Worm (Caenorhabditis elegans): Measurements from ENCODE around the gene nhr-98.

DNA sequence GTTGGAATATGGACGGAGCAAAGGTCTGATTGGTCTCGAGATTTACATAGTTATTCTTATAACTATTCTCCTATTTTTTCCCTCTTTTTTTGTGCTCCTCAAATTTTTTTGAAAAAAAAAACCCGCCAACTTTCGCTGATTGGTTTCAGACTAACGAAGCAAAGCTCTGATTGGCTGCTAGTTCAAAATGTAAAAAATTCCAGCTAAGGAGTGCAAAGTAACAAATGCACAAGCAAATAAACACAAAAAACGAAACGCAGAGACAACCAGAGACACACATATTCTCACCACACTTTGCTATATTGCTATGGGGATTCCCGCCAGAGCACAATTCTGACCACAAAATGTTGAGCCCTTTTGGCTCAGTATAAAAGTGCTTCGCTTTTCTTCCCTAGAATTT is 43.7 kb downstream of the nhr-98 start, which contains the start of gene T01G6.1:
- TF ChIP-seq crh-2 (tag; optimal IDR thresholded peaks at IDR 0.05): no peak
- no peak for TF ChIP-seq nhr-129 (tag; optimal IDR thresholded peaks at IDR 0.05)
- no peak for TF ChIP-seq nhr-23 (tag; optimal IDR thresholded peaks at IDR 0.05)
- TF ChIP-seq sma-9 (GFP tag; optimal IDR thresholded peaks at IDR 0.05): no peak
- no peak for TF ChIP-seq sma-9 (tag; optimal IDR thresholded peaks at IDR 0.05)
- no peak for TF ChIP-seq unc-39 (tag; optimal IDR thresholded peaks at IDR 0.05)
- TF ChIP-seq mbf-1 (tag; optimal IDR thresholded peaks at IDR 0.05): no peak
- TF ChIP-seq fos-1 (tag; optimal IDR thresholded peaks at IDR 0.05): no peak
- TF ChIP-seq lin-39 (tag; optimal IDR thresholded peaks at IDR 0.05): no peak
- TF ChIP-seq nhr-21 (tag; optimal IDR thresholded peaks at IDR 0.05): no peak
- no peak for TF ChIP-seq ztf-4 (tag; optimal IDR thresholded peaks at IDR 0.05)
- no peak for TF ChIP-seq mdl-1 (tag; optimal IDR thresholded peaks at IDR 0.05)
- no peak for TF ChIP-seq nhr-237 (tag; optimal IDR thresholded peaks at IDR 0.05)
